Worm (Caenorhabditis elegans): ENCODE data around the gene F56D6.8.
A peak's percentile ranks its signal among the peaks of the same experiment; 100 is the strongest.

Gene F56D6.8

ce11 chrIV:3899719-3900554 lies 5.7 kb upstream of the F56D6.8 start, which contains the start of gene srz-62 (continued):
- TF ChIP-seq jun-1 (tag; optimal IDR thresholded peaks at IDR 0.05) (peak; percentile 97), tlp-1 (tag; optimal IDR thresholded peaks at IDR 0.05) (peak; percentile 92), lir-3 (tag; optimal IDR thresholded peaks at IDR 0.05; ENCODE audit: poor library complexity) (no peak), pqm-1 (tag; optimal IDR thresholded peaks at IDR 0.05) (peak; percentile 100)

- TF ChIP-seq dpl-1 (GFP tag; optimal IDR thresholded peaks at IDR 0.05) (no peak), blmp-1 (tag; optimal IDR thresholded peaks at IDR 0.05) (peak; percentile 40), F16B12.6 (tag; optimal IDR thresholded peaks at IDR 0.05) (no peak)
Observed at ce11 chrIV:3894770-3895169, 540 bp upstream of the F56D6.8 start, which contains the start of gene dct-8. TSS of gene dct-8 (plus strand) at chrIV:3895070.

- no peak for TF ChIP-seq tbx-2 (tag; optimal IDR thresholded peaks at IDR 0.05)
- TF ChIP-seq vab-15 (tag; optimal IDR thresholded peaks at IDR 0.05), result no peak
- no peak for TF ChIP-seq nhr-20 (tag; optimal IDR thresholded peaks at IDR 0.05)
- no peak for TF ChIP-seq aha-1 (tag; optimal IDR thresholded peaks at IDR 0.05)
- TF ChIP-seq pax-3 (tag; optimal IDR thresholded peaks at IDR 0.05), result no peak
- no peak for TF ChIP-seq elt-3 (tag; optimal IDR thresholded peaks at IDR 0.05)
- TF ChIP-seq nhr-47 (tag; optimal IDR thresholded peaks at IDR 0.05), result no peak
- no peak for TF ChIP-seq blmp-1 (tag; optimal IDR thresholded peaks at IDR 0.05)
- no peak for TF ChIP-seq mef-2 (tag; optimal IDR thresholded peaks at IDR 0.05)
- no peak for TF ChIP-seq lir-3 (tag; optimal IDR thresholded peaks at IDR 0.05; ENCODE audit: poor library complexity)
- no peak for TF ChIP-seq nhr-71 (tag; optimal IDR thresholded peaks at IDR 0.05)
- TF ChIP-seq lin-14 (GFP tag; optimal IDR thresholded peaks at IDR 0.05), result no peak
- no peak for TF ChIP-seq snu-23 (GFP tag; optimal IDR thresholded peaks at IDR 0.05)
- TF ChIP-seq isw-1 (GFP tag; IDR thresholded peaks at IDR 0.05), result no peak
- TF ChIP-seq mab-9 (GFP tag; IDR thresholded peaks at IDR 0.05), result no peak
- no peak for TF ChIP-seq nhr-76 (tag; optimal IDR thresholded peaks at IDR 0.05)
- TF ChIP-seq sox-4 (tag; optimal IDR thresholded peaks at IDR 0.05), result no peak
- no peak for TF ChIP-seq unc-86 (tag; optimal IDR thresholded peaks at IDR 0.05)
- no peak for TF ChIP-seq nhr-11 (tag; optimal IDR thresholded peaks at IDR 0.05)
Observed at ce11 chrIV:3892027-3892426, 2.2 kb downstream of the F56D6.8 start, which contains the start of gene F56D6.9. TSS of gene F56D6.9 (plus strand) at chrIV:3892327.

- no peak for TF ChIP-seq nhr-11 (tag; optimal IDR thresholded peaks at IDR 0.05)
- no peak for TF ChIP-seq unc-86 (tag; optimal IDR thresholded peaks at IDR 0.05)
- TF ChIP-seq xbp-1 (tag; optimal IDR thresholded peaks at IDR 0.05), result no peak
- TF ChIP-seq pax-3 (tag; optimal IDR thresholded peaks at IDR 0.05), result no peak
- no peak for TF ChIP-seq sox-4 (tag; optimal IDR thresholded peaks at IDR 0.05)
- TF ChIP-seq egl-13 (tag; optimal IDR thresholded peaks at IDR 0.05), result no peak
- TF ChIP-seq jun-1 (tag; optimal IDR thresholded peaks at IDR 0.05), result no peak
- no peak for TF ChIP-seq mef-2 (tag; optimal IDR thresholded peaks at IDR 0.05)
- no peak for TF ChIP-seq efl-1 (optimal IDR thresholded peaks at IDR 0.05)
- no peak for TF ChIP-seq efl-1 (GFP tag; optimal IDR thresholded peaks at IDR 0.05 in 1 of 2)
- TF ChIP-seq mdl-1 (tag; optimal IDR thresholded peaks at IDR 0.05), result no peak
- TF ChIP-seq irx-1 (tag; optimal IDR thresholded peaks at IDR 0.05), result no peak
- no peak for TF ChIP-seq nhr-19 (GFP tag; conservative IDR thresholded peaks at IDR 0.05)
- TF ChIP-seq ceh-82 (tag; optimal IDR thresholded peaks at IDR 0.05), result no peak
- no peak for TF ChIP-seq tlp-1 (tag; optimal IDR thresholded peaks at IDR 0.05)
Observed at ce11 chrIV:3888963-3889362, 5.3 kb downstream of the F56D6.8 start, which contains the start of gene oac-21. TSS of gene oac-21 (plus strand) at chrIV:3889263.

- TF ChIP-seq lin-35 (GFP tag; optimal IDR thresholded peaks at IDR 0.05) (no peak), ama-1 (optimal IDR thresholded peaks at IDR 0.05) (no peak), unc-62 (GFP tag; optimal IDR thresholded peaks at IDR 0.05) (no peak)
Observed at ce11 chrIV:3885369-3885768, 8.9 kb downstream of the F56D6.8 start, which contains the start of gene oac-22. TSS of gene oac-22 (plus strand) at chrIV:3885669.

All from whole organism, L1 larva.